Worm (Caenorhabditis elegans) whole organism, late embryonic: Measurements from ENCODE around the gene lgc-46.

Source experiments
- C38D4.7 ChIP-seq: fragments of 200-800 bp; sonication (Bioruptor generic); optimal IDR thresholded peaks from 2 replicates; lab custom pipeline; 2018; ENCODE audit warnings: mild to moderate bottlenecking, missing genetic modification characterization, moderate library complexity, missing compliant biosample characterization
- T23F11.4 ChIP-seq: fragments of 200-800 bp; sonication (Bioruptor generic); optimal IDR thresholded peaks from 2 replicates; lab custom pipeline; 2018; ENCODE audit warnings: mild to moderate bottlenecking, missing genetic modification characterization, missing compliant biosample characterization
- ama-1 ChIP-seq: fragments of 150-350 bp; optimal IDR thresholded peaks from 2 replicates; lab custom pipeline; 2014
- che-1 ChIP-seq: sonication (generic microtip); optimal IDR thresholded peaks from 2 replicates; lab custom pipeline; 2016; ENCODE audit warnings: mild to moderate bottlenecking, missing genetic modification characterization, missing compliant biosample characterization
- eyg-1 ChIP-seq: sonication (generic microtip); optimal IDR thresholded peaks from 2 replicates; lab custom pipeline; 2016; ENCODE audit warnings: missing genotype, missing genetic modification characterization, missing compliant biosample characterization
- nhr-11 ChIP-seq: fragments of 150-350 bp; optimal IDR thresholded peaks from 2 replicates; lab custom pipeline; 2014; ENCODE audit warnings: missing biosample characterization, missing genetic modification characterization
- pag-3 ChIP-seq: sonication (generic microtip); optimal IDR thresholded peaks from 2 replicates; lab custom pipeline; 2016; ENCODE audit warnings: missing compliant biosample characterization, missing genetic modification characterization, borderline replicate concordance
- pha-4 ChIP-seq: fragments of 150-350 bp; optimal IDR thresholded peaks from 2 replicates; lab custom pipeline; 2018; ENCODE audit warnings: missing biosample characterization, missing genetic modification reagents, missing genetic modification characterization
- ref-2 ChIP-seq: sonication (generic microtip); optimal IDR thresholded peaks from 2 replicates; lab custom pipeline; 2016; ENCODE audit warnings: missing genetic modification characterization, missing compliant biosample characterization
- sdc-2 ChIP-seq: sonication (generic microtip); optimal IDR thresholded peaks from 2 replicates; lab custom pipeline; 2016; ENCODE audit warnings: missing genotype, missing genetic modification characterization, missing compliant biosample characterization
- sox-2 ChIP-seq: fragments of 200-800 bp; sonication (Bioruptor generic); IDR thresholded peaks from 2 replicates; pipeline ENCODE4 v1.3.6; 2022; ENCODE audit warnings: missing genetic modification reagents, missing genetic modification characterization, missing compliant biosample characterization

- TF ChIP-seq nhr-11 (no peak), eyg-1 (tag; lab: Kevin White, UChicago) (no peak), sdc-2 (tag; lab: Kevin White, UChicago) (no peak), pag-3 (no peak), ref-2 (tag; lab: Kevin White, UChicago) (no peak), C38D4.7 (GFP tag; lab: Kevin White, UChicago) (no peak), T23F11.4 (GFP tag; lab: Kevin White, UChicago) (no peak), sox-2 (GFP tag; lab: Robert Waterston, UW) (no peak), che-1 (no peak), ama-1 (lab: Kevin White, UChicago) (no peak), pha-4 (tag; lab: Kevin White, UChicago) (no peak)
Measured at ce11 chrIII:1135925-1136324, at the start of gene lgc-46.
